Worm (Caenorhabditis elegans): ENCODE measurements around the gene nep-5.

nep-5 gene

ce11 chrII:5514846-5515245, 26.9 kb downstream of the nep-5 start, which contains the start of gene sahd-1:
TSS of gene sahd-1 (minus strand) at chrII:5514945.
- peak; percentile 53 for TF ChIP-seq elt-2 (tag; optimal IDR thresholded peaks at IDR 0.05)
- TF ChIP-seq aly-2 (tag; optimal IDR thresholded peaks at IDR 0.05) = no peak

ce11 chrII:5515542-5515941, 27.6 kb downstream of the nep-5 start, which contains the start of gene ZK177.3:
TSS of gene ZK177.3 (plus strand) at chrII:5515842.
- TF ChIP-seq efl-1 (optimal IDR thresholded peaks at IDR 0.05) (no peak), efl-1 (GFP tag; optimal IDR thresholded peaks at IDR 0.05 in 1 of 2) (peak in 1 of 2 experiments; percentile 47), ztf-11 (tag; optimal IDR thresholded peaks at IDR 0.05) (no peak), elt-2 (tag; optimal IDR thresholded peaks at IDR 0.05) (peak; percentile 34), zip-4 (GFP tag; optimal IDR thresholded peaks at IDR 0.05) (no peak), nhr-90 (tag; optimal IDR thresholded peaks at IDR 0.05; ENCODE audit: poor library complexity) (no peak)

- TF ChIP-seq elt-3 (tag; optimal IDR thresholded peaks at IDR 0.05) (no peak), lin-14 (GFP tag; optimal IDR thresholded peaks at IDR 0.05) (no peak), nhr-12 (tag; optimal IDR thresholded peaks at IDR 0.05) (no peak), blmp-1 (tag; optimal IDR thresholded peaks at IDR 0.05) (no peak), mdl-1 (tag; optimal IDR thresholded peaks at IDR 0.05) (no peak), snu-23 (GFP tag; optimal IDR thresholded peaks at IDR 0.05) (no peak), alr-1 (tag; optimal IDR thresholded peaks at IDR 0.05; ENCODE audit: borderline replicate concordance) (no peak), ama-1 (optimal IDR thresholded peaks at IDR 0.05) (no peak), ceh-63 (GFP tag; optimal IDR thresholded peaks at IDR 0.05) (no peak), fkh-8 (tag; optimal IDR thresholded peaks at IDR 0.05) (no peak), hpl-2 (GFP tag; optimal IDR thresholded peaks at IDR 0.05) (no peak), irx-1 (tag; optimal IDR thresholded peaks at IDR 0.05) (no peak), fkh-4 (tag; optimal IDR thresholded peaks at IDR 0.05; ENCODE audit: borderline replicate concordance) (no peak), rnt-1 (tag; optimal IDR thresholded peaks at IDR 0.05) (no peak)
Observed at ce11 chrII:5517643-5518042, 29.7 kb downstream of the nep-5 start, which contains the start of gene ZK177.9. TSS of gene ZK177.9 (minus strand) at chrII:5517743.

- no peak for TF ChIP-seq pqm-1 (tag; optimal IDR thresholded peaks at IDR 0.05)
- TF ChIP-seq efl-3 (GFP tag; optimal IDR thresholded peaks at IDR 0.05) = no peak
- TF ChIP-seq ama-1 (optimal IDR thresholded peaks at IDR 0.05) = no peak
- no peak for TF ChIP-seq nhr-19 (GFP tag; conservative IDR thresholded peaks at IDR 0.05)
- no peak for TF ChIP-seq lsy-2 (tag; optimal IDR thresholded peaks at IDR 0.05)
- no peak for TF ChIP-seq rnt-1 (tag; optimal IDR thresholded peaks at IDR 0.05)
- TF ChIP-seq nhr-84 (tag; optimal IDR thresholded peaks at IDR 0.05) = no peak
- TF ChIP-seq lin-14 (GFP tag; optimal IDR thresholded peaks at IDR 0.05) = no peak
- no peak for TF ChIP-seq ets-5 (GFP tag; IDR thresholded peaks at IDR 0.05)
- no peak for TF ChIP-seq lin-15B (tag; optimal IDR thresholded peaks at IDR 0.05)
- TF ChIP-seq zag-1 (tag; optimal IDR thresholded peaks at IDR 0.05) = no peak
- TF ChIP-seq lin-35 (GFP tag; optimal IDR thresholded peaks at IDR 0.05) = no peak
- TF ChIP-seq Y116A8C.19 (tag; optimal IDR thresholded peaks at IDR 0.05; ENCODE audit: borderline replicate concordance) = no peak
- no peak for TF ChIP-seq dpl-1 (GFP tag; optimal IDR thresholded peaks at IDR 0.05)
Observed at ce11 chrII:5518055-5518454, 30.1 kb downstream of the nep-5 start.

- TF ChIP-seq ceh-88 (GFP tag; IDR thresholded peaks at IDR 0.05) (no peak), unc-86 (tag; optimal IDR thresholded peaks at IDR 0.05) (no peak), xbp-1 (tag; optimal IDR thresholded peaks at IDR 0.05) (no peak), pqm-1 (tag; optimal IDR thresholded peaks at IDR 0.05) (no peak), zip-4 (GFP tag; optimal IDR thresholded peaks at IDR 0.05) (no peak), unc-30 (tag; optimal IDR thresholded peaks at IDR 0.05) (no peak)
Observed at ce11 chrII:5518910-5519309, 31.0 kb downstream of the nep-5 start, which contains the start of gene ZK177.2. TSS of gene ZK177.2 (plus strand) at chrII:5519210.

Measured in whole organism, L1 larva.